Fruit fly (Drosophila melanogaster): ENCODE data around the gene CG4116.

The CG4116 gene

dm6 chrX:3025510-3026216 is 41.7 kb downstream of the CG4116 start (continued):
- TF ChIP-seq CG15514 (GFP tag; optimal IDR thresholded peaks at IDR 0.05) (peak; percentile 19), Side (GFP tag; optimal IDR thresholded peaks at IDR 0.05) (peak; percentile 19), salm (tag; optimal IDR thresholded peaks at IDR 0.05) (no peak), CG8281 (tag; optimal IDR thresholded peaks at IDR 0.05) (peak; percentile 33), nom (GFP tag; optimal IDR thresholded peaks at IDR 0.05) (no peak), B-H2 (GFP tag; optimal IDR thresholded peaks at IDR 0.05) (no peak), CG9876 (GFP tag; optimal IDR thresholded peaks at IDR 0.05) (no peak), tx (GFP tag; optimal IDR thresholded peaks at IDR 0.05) (peak; percentile 45), dmrt11E (tag; optimal IDR thresholded peaks at IDR 0.05) (peak; percentile 63), NK7.1 (GFP tag; optimal IDR thresholded peaks at IDR 0.05) (no peak), lbe (GFP tag; optimal IDR thresholded peaks at IDR 0.05) (no peak), ems (GFP tag; optimal IDR thresholded peaks at IDR 0.05) (peak; percentile 58), en (GFP tag; optimal IDR thresholded peaks at IDR 0.05) (no peak), Atf3 (GFP tag; optimal IDR thresholded peaks at IDR 0.05) (peak; percentile 4), Hr3 (GFP tag; optimal IDR thresholded peaks at IDR 0.05) (peak; percentile 41), wdn (GFP tag; IDR thresholded peaks at IDR 0.05) (peak; percentile 54; the same call in 1 of the 2 replicates), CG4854 (GFP tag; optimal IDR thresholded peaks at IDR 0.05) (peak; percentile 16), her (GFP tag; optimal IDR thresholded peaks at IDR 0.05) (peak; percentile 34), Ssrp (tag; optimal IDR thresholded peaks at IDR 0.05) (peak; percentile 63), sna (GFP tag; IDR thresholded peaks at IDR 0.05; ENCODE audit: partially characterized antibody) (no peak), CG8290 (GFP tag; optimal IDR thresholded peaks at IDR 0.05) (no peak), CG8290 (tag; optimal IDR thresholded peaks at IDR 0.05) (peak in 1 of 2 experiments; percentile 73), CG4730 (GFP tag; IDR thresholded peaks at IDR 0.05) (peak; percentile 54; the same call in 1 of the 2 replicates), sqz (GFP tag; optimal IDR thresholded peaks at IDR 0.05) (peak; percentile 61), CG4282 (GFP tag; optimal IDR thresholded peaks at IDR 0.05) (no peak), rib (GFP tag; IDR thresholded peaks at IDR 0.05) (peak; percentile 16; the same call in 1 of the 2 replicates), CG12104 (GFP tag; optimal IDR thresholded peaks at IDR 0.05) (no peak), CG1832 (GFP tag; optimal IDR thresholded peaks at IDR 0.05) (peak; percentile 3), CG13775 (GFP tag; optimal IDR thresholded peaks at IDR 0.05) (peak; percentile 36), Six4 (GFP tag; optimal IDR thresholded peaks at IDR 0.05) (no peak), CG13123 (GFP tag; optimal IDR thresholded peaks at IDR 0.05) (no peak), Sry-β (GFP tag; optimal IDR thresholded peaks at IDR 0.05) (no peak), Doc2 (GFP tag; IDR thresholded peaks at IDR 0.05) (no peak), Xbp1 (GFP tag; optimal IDR thresholded peaks at IDR 0.05) (peak; percentile 65), CG11093 (GFP tag; IDR thresholded peaks at IDR 0.05) (0 out of 3 replicates have a peak, but pooled peaks have one; percentile 8), B-H1 (GFP tag; IDR thresholded peaks at IDR 0.05) (peak; percentile 45; the same call in 1 of the 3 replicates), run (tag; optimal IDR thresholded peaks at IDR 0.05) (peak; percentile 42), emc (GFP tag; optimal IDR thresholded peaks at IDR 0.05) (peak; percentile 8), Atf-2 (GFP tag; optimal IDR thresholded peaks at IDR 0.05) (peak; percentile 33), onecut (GFP tag; IDR thresholded peaks at IDR 0.05) (0 out of 2 replicates have a peak, but pooled peaks have one; percentile 18), CG3281 (GFP tag; optimal IDR thresholded peaks at IDR 0.05) (peak; percentile 65), gem (tag; optimal IDR thresholded peaks at IDR 0.05) (peak; percentile 84), sd (tag; optimal IDR thresholded peaks at IDR 0.05) (peak; percentile 47), CG6765 (GFP tag; optimal IDR thresholded peaks at IDR 0.05) (no peak), sug (tag; optimal IDR thresholded peaks at IDR 0.05) (peak; percentile 18), CG17361 (GFP tag; IDR thresholded peaks at IDR 0.05) (peak; percentile 71), CG12155 (GFP tag; optimal IDR thresholded peaks at IDR 0.05) (peak; percentile 53), CG6813 (GFP tag; optimal IDR thresholded peaks at IDR 0.05) (peak; percentile 20), grn (GFP tag; optimal IDR thresholded peaks at IDR 0.05) (no peak), gfzf (GFP tag; optimal IDR thresholded peaks at IDR 0.05) (no peak)
